Fruit fly (Drosophila melanogaster): Measurements from ENCODE around the gene CanA-14F.
A peak's percentile ranks its signal among the peaks of the same experiment; 100 is the strongest.

Gene CanA-14F

DNA sequence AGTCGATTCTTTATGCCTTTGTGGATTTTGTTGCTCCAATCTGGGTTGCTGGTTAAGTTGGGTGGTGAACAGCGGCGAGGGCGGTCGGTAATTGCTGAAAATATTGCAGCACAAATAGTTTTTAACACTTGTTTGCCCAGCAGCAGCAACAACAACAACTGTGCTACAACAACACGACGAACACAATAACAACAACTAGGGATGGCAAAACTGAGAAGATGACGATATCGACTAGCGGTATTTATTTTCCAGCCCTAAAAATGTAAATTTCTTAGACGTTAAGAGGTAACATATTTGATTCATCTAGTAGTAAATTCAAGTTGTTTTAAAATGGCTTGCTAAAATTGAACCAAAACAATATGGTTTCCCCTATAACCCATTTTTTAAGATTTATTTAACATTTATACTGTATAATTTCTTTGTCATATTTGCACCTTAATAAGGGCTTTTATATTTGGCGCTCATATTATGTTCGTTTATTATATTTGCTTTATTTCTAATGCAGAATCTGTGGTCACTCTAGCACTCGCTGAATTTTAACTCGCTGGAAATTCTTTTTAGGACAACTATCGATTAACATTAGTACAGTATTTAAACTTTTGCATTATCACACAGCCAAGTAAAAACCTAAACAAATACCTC, 11.5 kb upstream of the CanA-14F start (continued):
- no peak for TF ChIP-seq gt (GFP tag; IDR thresholded peaks at IDR 0.05)
- TF ChIP-seq tgo (GFP tag; IDR thresholded peaks at IDR 0.05): no peak
- peak; percentile 92 for TF ChIP-seq CG7928 (GFP tag; optimal IDR thresholded peaks at IDR 0.05)
- TF ChIP-seq CG9797 (GFP tag; optimal IDR thresholded peaks at IDR 0.05): peak; percentile 42
- peak; percentile 21 for TF ChIP-seq Fer1 (GFP tag; optimal IDR thresholded peaks at IDR 0.05)
- no peak for TF ChIP-seq CG18262 (tag; optimal IDR thresholded peaks at IDR 0.05)
- no peak for TF ChIP-seq croc (GFP tag; conservative IDR thresholded peaks at IDR 0.05)
- TF ChIP-seq Spps (tag; optimal IDR thresholded peaks at IDR 0.05): no peak
- TF ChIP-seq CG17328 (GFP tag; IDR thresholded peaks at IDR 0.05): no peak
- TF ChIP-seq CG12155 (GFP tag; optimal IDR thresholded peaks at IDR 0.05): peak; percentile 100
- TF ChIP-seq ap (GFP tag; IDR thresholded peaks at IDR 0.05): no peak
- TF ChIP-seq YL-1 (GFP tag; optimal IDR thresholded peaks at IDR 0.05): peak; percentile 15
- TF ChIP-seq CG13424 (tag; optimal IDR thresholded peaks at IDR 0.05): peak; percentile 2
- no peak for TF ChIP-seq vnd (GFP tag; IDR thresholded peaks at IDR 0.05; ENCODE audit: partially characterized antibody)
- no peak for TF ChIP-seq btn (GFP tag; optimal IDR thresholded peaks at IDR 0.05)
- TF ChIP-seq luna (GFP tag; optimal IDR thresholded peaks at IDR 0.05): no peak
- TF ChIP-seq h (optimal IDR thresholded peaks at IDR 0.05): no peak
- no peak for TF ChIP-seq Atf-2 (GFP tag; optimal IDR thresholded peaks at IDR 0.05)
- peak; percentile 25; the same call in 2 of the 3 replicates for TF ChIP-seq row (GFP tag; IDR thresholded peaks at IDR 0.05)
- TF ChIP-seq CG17361 (GFP tag; IDR thresholded peaks at IDR 0.05): peak; percentile 53; the same call in 1 of the 3 replicates
- no peak for TF ChIP-seq NC2β (GFP tag; optimal IDR thresholded peaks at IDR 0.05)
- TF ChIP-seq CG9727 (GFP tag; optimal IDR thresholded peaks at IDR 0.05): peak; percentile 0
- TF ChIP-seq Bdp1 (GFP tag; optimal IDR thresholded peaks at IDR 0.05): no peak
- no peak for TF ChIP-seq fru (optimal IDR thresholded peaks at IDR 0.05)
- TF ChIP-seq unc-4 (GFP tag; IDR thresholded peaks at IDR 0.05; ENCODE audit: partially characterized antibody): no peak
- no peak for TF ChIP-seq CG31365 (tag; optimal IDR thresholded peaks at IDR 0.05)
- TF ChIP-seq CG10274 (GFP tag; optimal IDR thresholded peaks at IDR 0.05): no peak
- TF ChIP-seq CG3281 (GFP tag; optimal IDR thresholded peaks at IDR 0.05): peak; percentile 20
- TF ChIP-seq Ets65A (GFP tag): peak; percentile 36
- TF ChIP-seq ato (GFP tag; IDR thresholded peaks at IDR 0.05; ENCODE audit: partially characterized antibody): no peak
- TF ChIP-seq gfzf (GFP tag; optimal IDR thresholded peaks at IDR 0.05): peak; percentile 56
- peak; percentile 5 for TF ChIP-seq CrebB (tag; optimal IDR thresholded peaks at IDR 0.05)
- peak; percentile 32 for TF ChIP-seq CG12659 (GFP tag; optimal IDR thresholded peaks at IDR 0.05)
- no peak for TF ChIP-seq CG1647 (GFP tag; optimal IDR thresholded peaks at IDR 0.05)
- TF ChIP-seq sob (GFP tag; IDR thresholded peaks at IDR 0.05): no peak; the same call in 1 of the 2 replicates
- TF ChIP-seq gro (GFP tag; optimal IDR thresholded peaks at IDR 0.05): no peak
- TF ChIP-seq Pdp1 (GFP tag; optimal IDR thresholded peaks at IDR 0.05): peak in 1 of 2 experiments; percentile 23
- no peak for TF ChIP-seq sd (tag; optimal IDR thresholded peaks at IDR 0.05)
- no peak for TF ChIP-seq NFAT (GFP tag; IDR thresholded peaks at IDR 0.05)
- peak; percentile 26 for TF ChIP-seq stwl (tag; optimal IDR thresholded peaks at IDR 0.05)

DNA sequence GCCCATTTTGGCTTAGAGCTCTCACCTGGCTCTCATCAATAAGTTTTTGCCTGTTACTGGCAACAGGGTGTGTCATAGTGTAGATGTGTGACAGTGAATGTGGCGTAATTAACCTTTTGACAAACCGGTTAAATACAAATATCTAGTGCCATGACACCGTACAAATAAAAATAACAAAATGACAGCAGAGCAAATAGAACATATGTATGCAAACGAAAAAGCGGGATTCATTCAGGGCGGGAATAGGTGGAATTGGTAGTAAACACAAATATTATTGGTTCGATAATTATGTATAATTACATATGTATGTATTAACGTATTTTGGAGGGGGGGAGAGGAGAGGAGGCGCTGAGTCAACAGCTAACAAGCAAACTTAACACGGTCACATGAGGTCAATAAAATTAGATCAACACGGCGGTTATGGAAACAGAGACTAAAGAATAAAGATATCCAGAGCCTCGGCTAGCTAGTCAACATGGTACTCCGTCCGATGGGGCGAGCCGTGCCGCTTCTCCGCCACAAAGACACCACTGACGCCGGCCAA, 9.3 kb upstream of the CanA-14F start:
- peak; percentile 28 for TF ChIP-seq CG33557 (GFP tag; optimal IDR thresholded peaks at IDR 0.05)
- TF ChIP-seq sens (GFP tag): no peak
- no peak for TF ChIP-seq CG11560 (tag; IDR thresholded peaks at IDR 0.05)
- peak; percentile 9 for TF ChIP-seq exex (tag; optimal IDR thresholded peaks at IDR 0.05)
- peak; percentile 35; the same call in 1 of the 2 replicates for TF ChIP-seq crol (GFP tag; IDR thresholded peaks at IDR 0.05)
- TF ChIP-seq CG2202 (tag; optimal IDR thresholded peaks at IDR 0.05): peak; percentile 1
- TF ChIP-seq dmrt11E (tag; optimal IDR thresholded peaks at IDR 0.05): peak; percentile 13
- TF ChIP-seq Pdp1 (GFP tag; optimal IDR thresholded peaks at IDR 0.05): peak in 1 of 2 experiments; percentile 10
- TF ChIP-seq Awh (GFP tag; IDR thresholded peaks at IDR 0.05): 0 out of 2 replicates have a peak, but pooled peaks have one; percentile 17
- TF ChIP-seq cas (GFP tag; IDR thresholded peaks at IDR 0.05): no peak
- TF ChIP-seq CG8089 (GFP tag; optimal IDR thresholded peaks at IDR 0.05): no peak
- TF ChIP-seq CG34224 (GFP tag; IDR thresholded peaks at IDR 0.05; ENCODE audit: partially characterized antibody): no peak
- TF ChIP-seq Med (GFP tag): peak; percentile 21
- TF ChIP-seq zfh2 (GFP tag; optimal IDR thresholded peaks at IDR 0.05): no peak
